Worm (Caenorhabditis elegans) whole organism, L4/young adult: ENCODE measurements around the gene hpr-17.

Experiments used
- W03F9.2 ChIP-seq: fragments of 150-350 bp; optimal IDR thresholded peaks from 2 replicates; lab custom pipeline; 2014; ENCODE audit warnings: missing biosample characterization, missing genetic modification characterization
- dao-5 ChIP-seq: sonication (generic microtip); optimal IDR thresholded peaks from 2 replicates; lab custom pipeline; 2016; ENCODE audit warnings: missing genotype, missing genetic modification characterization, moderate library complexity, missing compliant biosample characterization
- him-1 ChIP-seq: sonication (generic microtip); optimal IDR thresholded peaks from 2 replicates; lab custom pipeline; 2016; ENCODE audit warnings: missing genotype, missing genetic modification reagents, missing genetic modification characterization, missing compliant biosample characterization

DNA sequence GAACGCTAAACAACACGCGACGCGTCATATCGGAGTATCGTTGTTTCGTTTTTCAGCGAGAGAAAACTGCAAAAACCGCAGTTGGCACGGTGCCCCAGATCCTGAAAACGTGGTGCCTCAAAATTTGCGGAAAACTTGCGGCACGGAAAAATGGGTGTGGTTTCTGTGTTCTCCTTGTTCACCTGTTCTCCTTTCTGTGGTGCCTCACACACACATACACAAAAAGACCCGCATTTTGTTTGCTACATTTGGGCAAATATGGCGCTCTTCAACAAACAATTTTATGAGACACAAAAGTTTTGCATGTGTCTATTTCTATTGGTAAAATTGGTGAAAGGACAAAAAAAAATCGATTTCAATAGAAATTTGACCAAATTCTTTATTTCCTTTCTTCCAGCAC lies 42.0 kb upstream of the hpr-17 start:
- TF ChIP-seq W03F9.2 (tag; lab: Kevin White, UChicago) (no peak), dao-5 (tag; lab: Kevin White, UChicago) (no peak), him-1 (tag; lab: Kevin White, UChicago) (no peak)
